Worm (Caenorhabditis elegans) whole organism, late embryonic: Measurements from ENCODE around the gene T13C2.2.

ENCODE experiments used
- ama-1 ChIP-seq: fragments of 150-350 bp; optimal IDR thresholded peaks from 2 replicates; lab custom pipeline; 2014
- che-1 ChIP-seq: sonication (generic microtip); optimal IDR thresholded peaks from 2 replicates; lab custom pipeline; 2016; ENCODE audit warnings: mild to moderate bottlenecking, missing genetic modification characterization, missing compliant biosample characterization

DNA sequence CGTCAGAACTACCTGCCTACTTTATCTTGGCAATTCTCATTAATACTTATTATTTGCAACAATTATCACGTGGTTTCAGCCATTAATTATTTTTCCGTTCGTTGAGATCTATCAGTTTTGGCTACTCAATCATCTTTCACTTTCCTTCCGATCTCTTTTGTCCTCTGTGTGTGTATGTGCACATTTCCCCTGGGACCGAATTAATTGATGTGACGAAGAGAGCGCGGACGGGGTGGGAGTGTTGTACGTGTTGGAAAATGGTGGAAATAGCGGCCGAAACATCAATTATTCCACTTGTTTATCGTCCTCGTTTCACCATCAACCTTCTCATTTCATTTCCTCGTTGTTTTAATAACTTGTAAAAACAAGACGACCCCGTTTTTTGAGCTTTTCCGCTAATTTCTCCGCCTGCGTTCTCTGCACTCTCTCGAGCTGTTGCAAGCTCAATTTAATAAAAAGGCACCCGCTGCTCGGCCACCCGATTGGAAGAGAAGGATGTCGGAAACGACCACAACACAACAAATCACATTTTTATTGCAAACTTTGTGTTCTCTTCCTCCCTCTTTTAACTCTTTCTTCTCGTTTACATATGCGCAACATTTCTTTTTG is 46.4 kb downstream of the T13C2.2 start:
- no peak for TF ChIP-seq che-1
- TF ChIP-seq ama-1 (lab: Kevin White, UChicago): no peak
